Fruit fly (Drosophila melanogaster) whole organism, embryonic: ENCODE results near the gene HisCl1.

ENCODE experiments used
- C15 ChIP-seq: fragments of 200-800 bp; sonication (Bioruptor generic); IDR thresholded peaks from 3 replicates; pipeline ENCODE4 v1.3.6; 2022; ENCODE audit warnings: missing biosample characterization, missing genetic modification characterization
- CG10979 ChIP-seq: fragments of 200-800 bp; sonication (Bioruptor generic); optimal IDR thresholded peaks from 2 replicates; lab custom pipeline; 2018; ENCODE audit warnings: missing biosample characterization, mild to moderate bottlenecking, missing genetic modification characterization, moderate library complexity
- CG11695 ChIP-seq: fragments of 200-800 bp; sonication (Bioruptor generic); IDR thresholded peaks from 3 replicates; pipeline ENCODE4 v1.3.6; 2022; ENCODE audit warnings: missing biosample characterization, missing genetic modification characterization
- CG12219 ChIP-seq: fragments of 200-800 bp; sonication (Bioruptor generic); optimal IDR thresholded peaks from 3 replicates; lab custom pipeline; 2018; ENCODE audit warnings: missing biosample characterization, mild to moderate bottlenecking, missing genetic modification characterization
- CG14710 ChIP-seq: fragments of 200-800 bp; sonication (Bioruptor generic); optimal IDR thresholded peaks from 3 replicates; lab custom pipeline; 2019; ENCODE audit warnings: missing biosample characterization, mild to moderate bottlenecking, missing genetic modification characterization, moderate library complexity
- CG15011 ChIP-seq: fragments of 200-800 bp; sonication (Bioruptor generic); optimal IDR thresholded peaks from 3 replicates; lab custom pipeline; 2018; ENCODE audit warnings: missing biosample characterization, mild to moderate bottlenecking, missing genetic modification characterization
- CG15269 ChIP-seq: fragments of 200-800 bp; sonication (Bioruptor generic); optimal IDR thresholded peaks from 2 replicates; lab custom pipeline; 2018; ENCODE audit warnings: missing biosample characterization, mild to moderate bottlenecking, missing genetic modification characterization, moderate library complexity
- CG1529 ChIP-seq: fragments of 200-800 bp; sonication (Bioruptor generic); optimal IDR thresholded peaks from 3 replicates; lab custom pipeline; 2018; ENCODE audit warnings: missing biosample characterization, missing genetic modification characterization
- CG17829 ChIP-seq: fragments of 200-800 bp; optimal IDR thresholded peaks from 2 replicates; lab custom pipeline; 2019; ENCODE audit warnings: missing biosample characterization, mild to moderate bottlenecking, missing genetic modification characterization, moderate library complexity
- CG18476 ChIP-seq: fragments of 200-800 bp; sonication (Bioruptor generic); optimal IDR thresholded peaks from 2 replicates; lab custom pipeline; 2016; ENCODE audit warnings: missing biosample characterization, mild to moderate bottlenecking, missing genetic modification characterization
- CG30020 ChIP-seq: fragments of 200-800 bp; optimal IDR thresholded peaks from 2 replicates; lab custom pipeline; 2019; ENCODE audit warnings: missing biosample characterization, mild to moderate bottlenecking, missing genetic modification characterization, moderate library complexity
- CG30403 ChIP-seq: fragments of 200-800 bp; sonication (Bioruptor generic); optimal IDR thresholded peaks from 3 replicates; lab custom pipeline; 2016; ENCODE audit warnings: missing biosample characterization, missing genetic modification characterization
- CG32532 ChIP-seq: fragments of 200-800 bp; sonication (Bioruptor generic); IDR thresholded peaks from 2 replicates; pipeline ENCODE4 v1.3.6; 2022; ENCODE audit warnings: missing biosample characterization, missing genetic modification characterization
- CG3281 ChIP-seq: fragments of 200-800 bp; sonication (Bioruptor generic); optimal IDR thresholded peaks from 3 replicates; lab custom pipeline; 2017; ENCODE audit warnings: missing biosample characterization, mild to moderate bottlenecking, missing genetic modification characterization
- CG34422 ChIP-seq: fragments of 200-800 bp; sonication (Bioruptor generic); IDR thresholded peaks from 3 replicates; pipeline ENCODE4 v1.3.6; 2022; ENCODE audit warnings: missing biosample characterization, missing genetic modification characterization
- CG3847 ChIP-seq: fragments of 200-800 bp; sonication (Bioruptor generic); IDR thresholded peaks from 2 replicates; pipeline ENCODE4 v1.3.6; 2022; ENCODE audit warnings: missing biosample characterization, missing genetic modification characterization
- CG4424 ChIP-seq: fragments of 200-800 bp; sonication (Bioruptor generic); optimal IDR thresholded peaks from 3 replicates; lab custom pipeline; 2016; ENCODE audit warnings: missing biosample characterization, missing genetic modification characterization
- CG4730 ChIP-seq: fragments of 200-800 bp; sonication (Bioruptor generic); IDR thresholded peaks from 2 replicates; pipeline ENCODE4 v1.3.6; 2022; ENCODE audit warnings: missing biosample characterization, missing genetic modification characterization
- CG7786 ChIP-seq: fragments of 200-800 bp; sonication (Bioruptor generic); optimal IDR thresholded peaks from 2 replicates; lab custom pipeline; 2016; ENCODE audit warnings: missing biosample characterization, missing genetic modification characterization
- CG8359 ChIP-seq: fragments of 200-800 bp; sonication (Bioruptor generic); optimal IDR thresholded peaks from 2 replicates; lab custom pipeline; 2017; ENCODE audit warnings: missing biosample characterization, mild to moderate bottlenecking, missing genetic modification characterization, borderline replicate concordance
- CG8765 ChIP-seq: fragments of 200-800 bp; sonication (Bioruptor generic); IDR thresholded peaks from 2 replicates; pipeline ENCODE4 v1.3.6; 2022; ENCODE audit warnings: missing biosample characterization, missing genetic modification characterization
- CG9609 ChIP-seq: fragments of 200-800 bp; sonication (Bioruptor generic); optimal IDR thresholded peaks from 3 replicates; lab custom pipeline; 2016; ENCODE audit warnings: missing biosample characterization, missing genetic modification characterization
- E2f2 ChIP-seq: fragments of 200-800 bp; sonication (Bioruptor generic); IDR thresholded peaks from 2 replicates; pipeline ENCODE4 v1.3.6; 2022; ENCODE audit warnings: missing biosample characterization, missing genetic modification characterization
- Ets65A ChIP-seq: fragments of 200-800 bp; sonication (Bioruptor generic); peaks from one replicate; lab custom pipeline; 2016; ENCODE audit warnings: missing biosample characterization, missing genetic modification characterization
- Hey ChIP-seq: fragments of 200-800 bp; sonication (Bioruptor generic); optimal IDR thresholded peaks from 3 replicates; lab custom pipeline; 2018; ENCODE audit warnings: missing biosample characterization, mild to moderate bottlenecking, missing genetic modification characterization
- HmgD ChIP-seq: fragments of 200-800 bp; sonication (Bioruptor generic); optimal IDR thresholded peaks from 3 replicates; lab custom pipeline; 2016; ENCODE audit warnings: missing biosample characterization, missing genetic modification characterization
- Kr ChIP-seq: fragments of 200-800 bp; sonication (Bioruptor generic); optimal IDR thresholded peaks from 2 replicates; lab custom pipeline; 2017; ENCODE audit warnings: missing biosample characterization, mild to moderate bottlenecking, missing genetic modification characterization
- Med ChIP-seq: fragments of 200-800 bp; sonication (Bioruptor generic); peaks from one replicate; lab custom pipeline; 2016; ENCODE audit warnings: missing biosample characterization, missing genetic modification characterization, mild to moderate bottlenecking, inconsistent platforms, moderate library complexity
- Mes4 ChIP-seq: fragments of 200-800 bp; sonication (Bioruptor generic); optimal IDR thresholded peaks from 2 replicates; lab custom pipeline; 2016; ENCODE audit warnings: missing biosample characterization, missing genetic modification characterization
- Oli ChIP-seq: fragments of 200-800 bp; sonication (Bioruptor generic); optimal IDR thresholded peaks from 2 replicates; lab custom pipeline; 2018; ENCODE audit warnings: missing biosample characterization, mild to moderate bottlenecking, missing genetic modification characterization, moderate library complexity
- Pdp1 ChIP-seq, 2 experiments: fragments of 200-800 bp; sonication (Bioruptor generic); optimal IDR thresholded peaks; 3 replicates each; lab custom pipeline; 2016; ENCODE audit warnings: missing biosample characterization in 2 of 2, missing genetic modification characterization in 2 of 2, mild to moderate bottlenecking in 1 of 2, moderate library complexity in 1 of 2
- Xrp1 ChIP-seq: fragments of 200-800 bp; sonication (Bioruptor generic); IDR thresholded peaks from 2 replicates; pipeline ENCODE4 v1.3.6; 2022; ENCODE audit warnings: missing biosample characterization, missing genetic modification characterization
- br ChIP-seq: fragments of >200 bp; optimal IDR thresholded peaks from 2 replicates; lab custom pipeline; 2017
- cato ChIP-seq: fragments of 200-800 bp; sonication (Bioruptor generic); optimal IDR thresholded peaks from 2 replicates; lab custom pipeline; 2016; ENCODE audit warnings: missing biosample characterization, missing genetic modification characterization, borderline replicate concordance
- crp ChIP-seq, 2 experiments: fragments of 200-800 bp; sonication (Bioruptor generic); optimal IDR thresholded peaks; 2 replicates in 1 of 2; 3 replicates in 1 of 2; lab custom pipeline; 2017; ENCODE audit warnings: missing biosample characterization in 2 of 2, missing genetic modification characterization in 2 of 2, mild to moderate bottlenecking in 1 of 2, moderate library complexity in 1 of 2
- danr ChIP-seq: fragments of 200-800 bp; sonication (Bioruptor generic); IDR thresholded peaks from 2 replicates; pipeline ENCODE4 v1.3.6; 2022; ENCODE audit warnings: missing biosample characterization, missing genetic modification characterization
- dpn ChIP-seq, 2 experiments: fragments of 200-800 bp; sonication (Bioruptor generic); optimal IDR thresholded peaks; 3 replicates each; lab custom pipeline; 2016; ENCODE audit warnings: missing biosample characterization in 2 of 2, missing genetic modification characterization in 2 of 2
- ems ChIP-seq: fragments of 200-800 bp; sonication (Bioruptor generic); optimal IDR thresholded peaks from 3 replicates; lab custom pipeline; 2016; ENCODE audit warnings: missing biosample characterization, missing genetic modification characterization
- fd64A ChIP-seq: fragments of 200-800 bp; sonication (Bioruptor generic); optimal IDR thresholded peaks from 3 replicates; lab custom pipeline; 2018; ENCODE audit warnings: missing biosample characterization, mild to moderate bottlenecking, missing genetic modification characterization
- fd96Cb ChIP-seq: fragments of 200-800 bp; sonication (Bioruptor generic); optimal IDR thresholded peaks from 2 replicates; lab custom pipeline; 2018; ENCODE audit warnings: missing biosample characterization, mild to moderate bottlenecking, missing genetic modification characterization, moderate library complexity
- gcm ChIP-seq: fragments of 200-800 bp; sonication (Bioruptor generic); optimal IDR thresholded peaks from 2 replicates; lab custom pipeline; 2019; ENCODE audit warnings: missing biosample characterization, mild to moderate bottlenecking, missing genetic modification characterization, moderate library complexity
- knrl ChIP-seq: fragments of 200-800 bp; sonication (Bioruptor generic); IDR thresholded peaks from 3 replicates; pipeline ENCODE4 v1.3.6; 2022; ENCODE audit warnings: missing biosample characterization, missing genetic modification characterization; ENCODE audit not compliant: partially characterized antibody
- nmo ChIP-seq: fragments of 200-800 bp; sonication (Bioruptor generic); optimal IDR thresholded peaks from 2 replicates; lab custom pipeline; 2018; ENCODE audit warnings: missing biosample characterization, mild to moderate bottlenecking, missing genetic modification characterization, moderate library complexity
- pita ChIP-seq: fragments of 200-800 bp; sonication (Bioruptor generic); optimal IDR thresholded peaks from 2 replicates; lab custom pipeline; 2017; ENCODE audit warnings: missing biosample characterization, mild to moderate bottlenecking, missing genetic modification characterization
- prd ChIP-seq, 3 experiments: fragments of >200 bp in 2 of 3; fragments of 200-800 bp in 1 of 3; sonication (Bioruptor generic) in 1 of 3; optimal IDR thresholded peaks in 2 of 3; IDR thresholded peaks in 1 of 3; 2 replicates in 2 of 3; 3 replicates in 1 of 3; pipeline versions ENCODE4 v1.3.6 to Lab custom; 2017 to 2022; ENCODE audit warnings: missing biosample characterization in 1 of 3, missing genetic modification characterization in 1 of 3
- salm ChIP-seq: fragments of 200-800 bp; sonication (Bioruptor generic); optimal IDR thresholded peaks from 2 replicates; lab custom pipeline; 2018; ENCODE audit warnings: missing biosample characterization, mild to moderate bottlenecking, missing genetic modification characterization
- so ChIP-seq: fragments of 200-800 bp; sonication (Bioruptor generic); IDR thresholded peaks from 3 replicates; pipeline ENCODE4 v1.3.6; 2022; ENCODE audit warnings: missing biosample characterization, missing genetic modification characterization
- tll ChIP-seq, 2 experiments: fragments of 200-800 bp in 1 of 2; fragments of >200 bp in 1 of 2; sonication (Bioruptor generic) in 1 of 2; optimal IDR thresholded peaks; 2 replicates each; lab custom pipeline; 2017 to 2019; ENCODE audit warnings: missing biosample characterization in 2 of 2, missing genetic modification characterization in 2 of 2, mild to moderate bottlenecking in 1 of 2, moderate library complexity in 1 of 2
- ttk ChIP-seq: fragments of 200-800 bp; sonication (Bioruptor generic); IDR thresholded peaks from 2 replicates; pipeline ENCODE4 v2.1.2; 2022; ENCODE audit warnings: missing biosample characterization, missing genetic modification characterization
- unpg ChIP-seq: fragments of 200-800 bp; sonication (Bioruptor generic); optimal IDR thresholded peaks from 3 replicates; lab custom pipeline; 2018; ENCODE audit warnings: missing biosample characterization, mild to moderate bottlenecking, missing genetic modification characterization, moderate library complexity

The HisCl1 gene

DNA sequence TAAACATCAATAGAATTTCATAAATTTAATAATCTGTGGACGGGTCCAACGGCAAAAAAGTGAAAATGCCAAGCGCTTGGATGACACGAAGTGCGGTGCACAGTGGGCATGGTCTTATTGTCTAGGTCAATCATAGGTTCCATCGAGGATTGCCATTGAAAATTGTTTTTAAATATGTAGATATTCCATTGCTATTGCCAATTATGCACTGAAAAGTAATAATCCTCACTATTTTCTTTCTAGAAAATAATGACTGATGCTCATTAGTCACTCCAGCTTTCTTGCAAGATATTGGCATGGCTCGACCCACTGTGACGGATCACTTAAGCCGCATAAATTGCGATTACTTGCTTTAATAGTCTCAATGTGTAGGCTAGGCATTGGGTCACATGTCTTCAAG lies 19.8 kb downstream of the HisCl1 start (continued):
- TF ChIP-seq CG8359 (GFP tag; lab: Kevin White, UChicago) (no peak), tll (GFP tag; optimal IDR thresholded peaks at IDR 0.05; lab: Kevin White, UChicago) (no peak), CG7786 (peak; percentile 17), CG3281 (peak; percentile 8), C15 (GFP tag; lab: Robert Waterston, UW) (no peak), CG30020 (tag; lab: Kevin White, UChicago) (no peak), CG15011 (GFP tag; lab: Kevin White, UChicago) (no peak), salm (no peak), so (GFP tag; lab: Robert Waterston, UW) (0 out of 3 replicates have a peak, but pooled peaks have one; percentile 10), knrl (0 out of 3 replicates have a peak, but pooled peaks have one; percentile 30), dpn (GFP tag; optimal IDR thresholded peaks at IDR 0.05; lab: Kevin White, UChicago) (peak; percentile 20 to 28), CG17829 (tag; lab: Kevin White, UChicago) (peak; percentile 18), Kr (GFP tag; lab: Kevin White, UChicago) (no peak), prd (optimal IDR thresholded peaks at IDR 0.05; lab: Kevin White, UChicago) (no peak), prd (GFP tag; IDR thresholded peaks at IDR 0.05; lab: Robert Waterston, UW) (peak; percentile 34; the same call in 1 of the 3 replicates), E2f2 (GFP tag; lab: Robert Waterston, UW) (0 out of 2 replicates have a peak, but pooled peaks have one; percentile 9), cato (GFP tag; lab: Kevin White, UChicago) (peak; percentile 4), nmo (peak; percentile 27), CG30403 (GFP tag; lab: Kevin White, UChicago) (peak; percentile 37), Mes4 (GFP tag; lab: Kevin White, UChicago) (no peak), CG14710 (tag; lab: Kevin White, UChicago) (no peak), CG4424 (GFP tag; lab: Kevin White, UChicago) (peak; percentile 53), CG9609 (peak; percentile 40), CG3847 (GFP tag; lab: Robert Waterston, UW) (no peak), unpg (GFP tag; lab: Kevin White, UChicago) (peak; percentile 51), br (lab: Kevin White, UChicago) (no peak), CG10979 (tag; lab: Kevin White, UChicago) (peak; percentile 25), CG8765 (0 out of 2 replicates have a peak, but pooled peaks have one; percentile 14), CG12219 (GFP tag; lab: Kevin White, UChicago) (peak; percentile 1), CG15269 (tag; lab: Kevin White, UChicago) (peak; percentile 45), ems (peak; percentile 15), fd96Cb (peak; percentile 29), danr (GFP tag; lab: Robert Waterston, UW) (no peak), CG11695 (peak; percentile 58; the same call in 2 of the 3 replicates), CG34422 (no peak), Ets65A (GFP tag; lab: Kevin White, UChicago) (no peak), Xrp1 (GFP tag; lab: Robert Waterston, UW) (peak; percentile 63; the same call in 1 of the 2 replicates), Med (peak; percentile 89), CG1529 (GFP tag; lab: Kevin White, UChicago) (no peak), gcm (GFP tag; lab: Kevin White, UChicago) (no peak), CG18476 (peak; percentile 13), crp (GFP tag; optimal IDR thresholded peaks at IDR 0.05; lab: Kevin White, UChicago) (no peak), CG4730 (GFP tag; lab: Robert Waterston, UW) (peak; percentile 24; the same call in 1 of the 2 replicates), fd64A (GFP tag; lab: Kevin White, UChicago) (no peak), Hey (tag; lab: Kevin White, UChicago) (no peak), HmgD (no peak), ttk (GFP tag; lab: Robert Waterston, UW) (peak; percentile 35; the same call in 1 of the 2 replicates), CG32532 (peak; percentile 35; the same call in 1 of the 2 replicates), pita (GFP tag; lab: Kevin White, UChicago) (no peak), Oli (tag; lab: Kevin White, UChicago) (peak; percentile 47), Pdp1 (GFP tag; optimal IDR thresholded peaks at IDR 0.05; lab: Kevin White, UChicago) (peak; percentile 6 to 26)
